Fruit fly (Drosophila melanogaster) whole organism, embryonic: ENCODE data around the gene CG6602.

Experiments used
- CG1024 ChIP-seq: fragments of 200-800 bp; sonication (Bioruptor generic); IDR thresholded peaks from 2 replicates; pipeline ENCODE4 v1.3.6; 2022; ENCODE audit warnings: missing biosample characterization, missing genetic modification characterization
- CG10431 ChIP-seq: fragments of 200-800 bp; sonication (Bioruptor generic); optimal IDR thresholded peaks from 3 replicates; lab custom pipeline; 2018; ENCODE audit warnings: missing biosample characterization, mild to moderate bottlenecking, missing genetic modification characterization
- CG11093 ChIP-seq: fragments of 200-800 bp; sonication (Bioruptor generic); IDR thresholded peaks from 3 replicates; pipeline ENCODE4 v1.3.6; 2022; ENCODE audit warnings: missing biosample characterization, missing genetic modification characterization
- CG11504 ChIP-seq: fragments of 200-800 bp; sonication (Bioruptor generic); optimal IDR thresholded peaks from 3 replicates; lab custom pipeline; 2019; ENCODE audit warnings: missing biosample characterization, mild to moderate bottlenecking, missing genetic modification characterization, moderate library complexity
- CG11696 ChIP-seq: fragments of 200-800 bp; sonication (Bioruptor generic); IDR thresholded peaks from 2 replicates; pipeline ENCODE4 v1.3.6; 2022; ENCODE audit warnings: missing biosample characterization, missing genetic modification characterization
- CG13775 ChIP-seq: fragments of 200-800 bp; sonication (Bioruptor generic); optimal IDR thresholded peaks from 3 replicates; lab custom pipeline; 2017; ENCODE audit warnings: missing biosample characterization, mild to moderate bottlenecking, missing genetic modification characterization
- CG14710 ChIP-seq: fragments of 200-800 bp; sonication (Bioruptor generic); optimal IDR thresholded peaks from 3 replicates; lab custom pipeline; 2019; ENCODE audit warnings: missing biosample characterization, mild to moderate bottlenecking, missing genetic modification characterization, moderate library complexity
- CG1529 ChIP-seq: fragments of 200-800 bp; sonication (Bioruptor generic); optimal IDR thresholded peaks from 3 replicates; lab custom pipeline; 2018; ENCODE audit warnings: missing biosample characterization, missing genetic modification characterization
- CG1603 ChIP-seq: fragments of 200-800 bp; sonication (Bioruptor generic); optimal IDR thresholded peaks from 2 replicates; lab custom pipeline; 2019; ENCODE audit warnings: missing biosample characterization, mild to moderate bottlenecking, missing genetic modification characterization, moderate library complexity
- CG17829 ChIP-seq: fragments of 200-800 bp; optimal IDR thresholded peaks from 2 replicates; lab custom pipeline; 2019; ENCODE audit warnings: missing biosample characterization, mild to moderate bottlenecking, missing genetic modification characterization, moderate library complexity
- CG17912 ChIP-seq: fragments of 200-800 bp; sonication (Bioruptor generic); optimal IDR thresholded peaks from 2 replicates; lab custom pipeline; 2018; ENCODE audit warnings: missing biosample characterization, mild to moderate bottlenecking, missing genetic modification characterization
- CG18476 ChIP-seq: fragments of 200-800 bp; sonication (Bioruptor generic); optimal IDR thresholded peaks from 2 replicates; lab custom pipeline; 2016; ENCODE audit warnings: missing biosample characterization, mild to moderate bottlenecking, missing genetic modification characterization
- CG31388 ChIP-seq: fragments of 200-800 bp; sonication (Bioruptor generic); optimal IDR thresholded peaks from 2 replicates; lab custom pipeline; 2016; ENCODE audit warnings: missing biosample characterization, missing genetic modification characterization
- CG3847 ChIP-seq: fragments of 200-800 bp; sonication (Bioruptor generic); IDR thresholded peaks from 2 replicates; pipeline ENCODE4 v1.3.6; 2022; ENCODE audit warnings: missing biosample characterization, missing genetic modification characterization
- CG4360 ChIP-seq: fragments of 200-800 bp; sonication (Bioruptor generic); IDR thresholded peaks from 2 replicates; pipeline ENCODE4 v1.3.6; 2022; ENCODE audit warnings: missing biosample characterization, missing genetic modification characterization
- CG7357 ChIP-seq: fragments of 200-800 bp; sonication (Bioruptor generic); IDR thresholded peaks from 3 replicates; pipeline ENCODE4 v1.3.6; 2022; ENCODE audit warnings: missing biosample characterization, missing genetic modification characterization
- CG9797 ChIP-seq: fragments of 200-800 bp; sonication (Bioruptor generic); optimal IDR thresholded peaks from 3 replicates; lab custom pipeline; 2018; ENCODE audit warnings: missing biosample characterization, mild to moderate bottlenecking, missing genetic modification characterization
- CTCF ChIP-seq: fragments of 200-800 bp; sonication (Bioruptor generic); optimal IDR thresholded peaks from 2 replicates; lab custom pipeline; 2017; ENCODE audit warnings: missing biosample characterization, mild to moderate bottlenecking, missing genetic modification characterization, moderate library complexity
- Dref ChIP-seq: fragments of 200-800 bp; sonication (Bioruptor generic); IDR thresholded peaks from 2 replicates; pipeline ENCODE4 v1.3.6; 2022; ENCODE audit warnings: missing biosample characterization, missing genetic modification characterization
- Ets97D ChIP-seq: fragments of 200-800 bp; sonication (Bioruptor generic); optimal IDR thresholded peaks from 3 replicates; lab custom pipeline; 2016; ENCODE audit warnings: missing biosample characterization, missing genetic modification characterization
- Fer1 ChIP-seq: fragments of 200-800 bp; sonication (Bioruptor generic); optimal IDR thresholded peaks from 2 replicates; lab custom pipeline; 2017; ENCODE audit warnings: missing biosample characterization, mild to moderate bottlenecking, missing genetic modification characterization
- H15 ChIP-seq: fragments of 200-800 bp; sonication (Bioruptor generic); IDR thresholded peaks from 3 replicates; pipeline ENCODE4 v1.3.6; 2022; ENCODE audit warnings: missing biosample characterization, missing genetic modification characterization
- Hmr ChIP-seq: fragments of 200-800 bp; sonication (Bioruptor generic); optimal IDR thresholded peaks from 3 replicates; lab custom pipeline; 2017; ENCODE audit warnings: mild to moderate bottlenecking, missing biosample characterization, missing genetic modification reagents, missing genetic modification characterization
- MBD-R2 ChIP-seq: fragments of 200-800 bp; sonication (Bioruptor generic); IDR thresholded peaks from 2 replicates; pipeline ENCODE4 v1.3.6; 2022; ENCODE audit warnings: missing biosample characterization, missing genetic modification characterization
- MESR4 ChIP-seq: fragments of 200-800 bp; sonication (Bioruptor generic); optimal IDR thresholded peaks from 2 replicates; lab custom pipeline; 2018; ENCODE audit warnings: missing biosample characterization, mild to moderate bottlenecking, missing genetic modification characterization, moderate library complexity
- Myb ChIP-seq: fragments of 200-800 bp; sonication (Bioruptor generic); optimal IDR thresholded peaks from 2 replicates; lab custom pipeline; 2016; ENCODE audit warnings: missing biosample characterization, missing genetic modification characterization
- NFAT ChIP-seq: fragments of 200-800 bp; sonication (Bioruptor generic); IDR thresholded peaks from 2 replicates; pipeline ENCODE4 v1.3.6; 2022; ENCODE audit warnings: missing biosample characterization, missing genetic modification characterization
- Rfx ChIP-seq: fragments of 200-800 bp; sonication (Bioruptor generic); IDR thresholded peaks from 2 replicates; pipeline ENCODE4 v1.3.6; 2022; ENCODE audit warnings: missing biosample characterization, missing genetic modification characterization
- Rx ChIP-seq: fragments of 200-800 bp; sonication (Bioruptor generic); IDR thresholded peaks from 2 replicates; pipeline ENCODE4 v1.3.6; 2022; ENCODE audit warnings: missing biosample characterization, missing genetic modification characterization
- YL-1 ChIP-seq: fragments of 200-800 bp; sonication (Bioruptor generic); optimal IDR thresholded peaks from 3 replicates; lab custom pipeline; 2017; ENCODE audit warnings: missing biosample characterization, mild to moderate bottlenecking, missing genetic modification characterization
- abd-A ChIP-seq: fragments of 200-800 bp; sonication (Bioruptor generic); optimal IDR thresholded peaks from 3 replicates; lab custom pipeline; 2019; ENCODE audit warnings: missing biosample characterization, mild to moderate bottlenecking, missing genetic modification characterization, moderate library complexity
- amos ChIP-seq: fragments of 200-800 bp; sonication (Bioruptor generic); IDR thresholded peaks from 2 replicates; pipeline ENCODE4 v1.3.6; 2022; ENCODE audit warnings: missing biosample characterization, missing genetic modification characterization; ENCODE audit not compliant: partially characterized antibody
- bbx ChIP-seq: fragments of 200-800 bp; sonication (Bioruptor generic); IDR thresholded peaks from 2 replicates; pipeline ENCODE4 v1.3.6; 2022; ENCODE audit warnings: missing biosample characterization, missing genetic modification characterization; ENCODE audit not compliant: partially characterized antibody
- cad ChIP-seq: fragments of >200 bp; optimal IDR thresholded peaks from 2 replicates; lab custom pipeline; 2017; ENCODE audit warnings: missing biosample characterization, missing genetic modification characterization
- crp ChIP-seq, 2 experiments: fragments of 200-800 bp; sonication (Bioruptor generic); optimal IDR thresholded peaks; 2 replicates in 1 of 2; 3 replicates in 1 of 2; lab custom pipeline; 2017; ENCODE audit warnings: missing biosample characterization in 2 of 2, missing genetic modification characterization in 2 of 2, mild to moderate bottlenecking in 1 of 2, moderate library complexity in 1 of 2
- dysf ChIP-seq: fragments of 200-800 bp; sonication (Bioruptor generic); IDR thresholded peaks from 3 replicates; pipeline ENCODE4 v1.3.6; 2022; ENCODE audit warnings: missing biosample characterization, missing genetic modification characterization
- insv ChIP-seq, 2 experiments: fragments of 200-800 bp; sonication (Bioruptor generic); optimal IDR thresholded peaks; 3 replicates each; lab custom pipeline; 2016 to 2018; ENCODE audit warnings: missing biosample characterization in 2 of 2, missing genetic modification characterization in 2 of 2
- lab ChIP-seq: fragments of 200-800 bp; sonication (Bioruptor generic); optimal IDR thresholded peaks from 3 replicates; lab custom pipeline; 2017; ENCODE audit warnings: missing biosample characterization, missing genetic modification characterization, mild to moderate bottlenecking, moderate library complexity, missing genetic modification reagents
- nerfin-1 ChIP-seq: fragments of 200-800 bp; sonication (Bioruptor generic); optimal IDR thresholded peaks from 3 replicates; lab custom pipeline; 2019; ENCODE audit warnings: missing biosample characterization, mild to moderate bottlenecking, missing genetic modification characterization, moderate library complexity
- onecut ChIP-seq: fragments of 200-800 bp; sonication (Bioruptor generic); IDR thresholded peaks from 2 replicates; pipeline ENCODE4 v1.3.6; 2022; ENCODE audit warnings: missing biosample characterization, missing genetic modification characterization
- pan ChIP-seq, 4 experiments: fragments of >200 bp in 3 of 4; fragments of 200-800 bp in 1 of 4; sonication (Bioruptor generic) in 1 of 4; optimal IDR thresholded peaks in 3 of 4; IDR thresholded peaks in 1 of 4; 2 replicates each; pipeline versions ENCODE4 v1.3.6 to Lab custom; 2017 to 2022; ENCODE audit warnings: missing biosample characterization in 2 of 4, missing genetic modification characterization in 2 of 4, mixed read lengths in 1 of 4
- pzg ChIP-seq: fragments of 200-800 bp; sonication (Bioruptor generic); optimal IDR thresholded peaks from 3 replicates; lab custom pipeline; 2018; ENCODE audit warnings: missing biosample characterization, mild to moderate bottlenecking, missing genetic modification characterization, moderate library complexity
- scrt ChIP-seq: fragments of 200-800 bp; sonication (Bioruptor generic); optimal IDR thresholded peaks from 2 replicates; lab custom pipeline; 2018; ENCODE audit warnings: missing biosample characterization, mild to moderate bottlenecking, missing genetic modification characterization, moderate library complexity
- seq ChIP-seq: fragments of 200-800 bp; sonication (Bioruptor generic); IDR thresholded peaks from 2 replicates; pipeline ENCODE4 v1.3.6; 2022; ENCODE audit warnings: missing biosample characterization, missing genetic modification characterization
- sqz ChIP-seq: fragments of 200-800 bp; sonication (Bioruptor generic); optimal IDR thresholded peaks from 3 replicates; lab custom pipeline; 2018; ENCODE audit warnings: missing biosample characterization, mild to moderate bottlenecking, missing genetic modification characterization
- ssp ChIP-seq: fragments of 200-800 bp; sonication (Bioruptor generic); IDR thresholded peaks from 2 replicates; pipeline ENCODE4 v1.3.6; 2022; ENCODE audit warnings: missing biosample characterization, missing genetic modification characterization
- trem ChIP-seq: fragments of 200-800 bp; optimal IDR thresholded peaks from 3 replicates; lab custom pipeline; 2019; ENCODE audit warnings: missing biosample characterization, mild to moderate bottlenecking, missing genetic modification characterization, moderate library complexity
- unpg ChIP-seq: fragments of 200-800 bp; sonication (Bioruptor generic); optimal IDR thresholded peaks from 3 replicates; lab custom pipeline; 2018; ENCODE audit warnings: missing biosample characterization, mild to moderate bottlenecking, missing genetic modification characterization, moderate library complexity
- vvl ChIP-seq: fragments of 200-800 bp; sonication (Bioruptor generic); IDR thresholded peaks from 2 replicates; pipeline ENCODE4 v1.3.6; 2022; ENCODE audit warnings: missing biosample characterization, missing genetic modification characterization

CG6602 gene

DNA sequence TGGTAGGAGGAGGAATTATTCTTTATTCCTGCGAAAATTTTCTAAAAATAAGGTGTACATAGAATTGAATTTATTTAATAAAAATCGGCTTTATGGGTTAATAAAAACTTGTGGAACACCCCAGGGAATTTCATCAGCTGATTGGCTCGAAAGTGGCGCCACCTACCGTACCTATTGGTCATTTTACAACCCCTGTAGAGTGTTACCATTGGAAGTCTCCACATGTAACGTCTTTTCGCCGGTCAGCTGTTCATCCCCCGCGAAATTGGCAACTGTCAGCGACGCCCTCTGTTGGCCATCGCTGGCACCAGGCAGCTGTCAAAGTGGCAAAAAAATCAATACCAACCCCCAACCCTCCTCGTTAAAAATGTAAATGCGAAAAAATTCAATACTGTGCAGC is 10.6 kb downstream of the CG6602 start, which contains the start of gene CG13293:
TSS of gene CG13293 (plus strand) at position 323 of the 400 bp plus-strand sequence.
- TF ChIP-seq pan (optimal IDR thresholded peaks at IDR 0.05; lab: Kevin White, UChicago) (no peak), pan (GFP tag; optimal IDR thresholded peaks at IDR 0.05 in 1 of 2, IDR thresholded peaks at IDR 0.05 in 1 of 2) (peak in 1 of 2 experiments; percentile 38), seq (GFP tag; lab: Robert Waterston, UW) (peak; percentile 97), CG11093 (GFP tag; lab: Robert Waterston, UW) (0 out of 3 replicates have a peak, but pooled peaks have one; percentile 8), H15 (0 out of 3 replicates have a peak, but pooled peaks have one; percentile 21), ssp (GFP tag; lab: Robert Waterston, UW) (0 out of 2 replicates have a peak, but pooled peaks have one; percentile 9), MESR4 (GFP tag; lab: Kevin White, UChicago) (peak; percentile 30), CG17912 (GFP tag; lab: Kevin White, UChicago) (no peak), amos (0 out of 2 replicates have a peak, but pooled peaks have one; percentile 11), CG11696 (GFP tag; lab: Robert Waterston, UW) (0 out of 2 replicates have a peak, but pooled peaks have one; percentile 38), NFAT (GFP tag; lab: Robert Waterston, UW) (0 out of 2 replicates have a peak, but pooled peaks have one; percentile 21), Hmr (GFP tag; lab: Kevin White, UChicago) (peak; percentile 15), sqz (peak; percentile 69), CG31388 (GFP tag; lab: Kevin White, UChicago) (no peak), CG10431 (GFP tag; lab: Kevin White, UChicago) (peak; percentile 29), CG9797 (peak; percentile 2), CG18476 (GFP tag; lab: Kevin White, UChicago) (peak; percentile 90), vvl (GFP tag; lab: Robert Waterston, UW) (peak; percentile 32; the same call in 1 of the 2 replicates), abd-A (tag; lab: Kevin White, UChicago) (peak; percentile 61), Dref (GFP tag; lab: Robert Waterston, UW) (0 out of 2 replicates have a peak, but pooled peaks have one; percentile 14), CG13775 (GFP tag; lab: Kevin White, UChicago) (peak; percentile 18), cad (GFP tag; lab: Kevin White, UChicago) (peak; percentile 28), CG14710 (tag; lab: Kevin White, UChicago) (peak; percentile 17), pzg (GFP tag; lab: Kevin White, UChicago) (peak; percentile 63), CG7357 (0 out of 3 replicates have a peak, but pooled peaks have one; percentile 16), CG17829 (peak; percentile 5), Rx (GFP tag; lab: Robert Waterston, UW) (peak; percentile 24; the same call in 1 of the 2 replicates), CG3847 (no peak), Rfx (GFP tag; lab: Robert Waterston, UW) (0 out of 2 replicates have a peak, but pooled peaks have one; percentile 11), trem (tag; lab: Kevin White, UChicago) (peak; percentile 1), scrt (GFP tag; lab: Kevin White, UChicago) (peak; percentile 53), lab (GFP tag; lab: Kevin White, UChicago) (peak; percentile 2), unpg (no peak), nerfin-1 (tag; lab: Kevin White, UChicago) (peak; percentile 15), CTCF (GFP tag; lab: Kevin White, UChicago) (peak; percentile 93), CG4360 (GFP tag; lab: Robert Waterston, UW) (no peak), dysf (no peak), YL-1 (GFP tag; lab: Kevin White, UChicago) (peak; percentile 50), Myb (GFP tag; lab: Kevin White, UChicago) (peak; percentile 61), CG1603 (peak; percentile 27), CG1529 (GFP tag; lab: Kevin White, UChicago) (no peak), Fer1 (peak; percentile 17), crp (GFP tag; optimal IDR thresholded peaks at IDR 0.05; lab: Kevin White, UChicago) (peak; percentile 39 to 87), Ets97D (peak; percentile 2), CG11504 (peak; percentile 12), onecut (peak; percentile 100), MBD-R2 (GFP tag; lab: Robert Waterston, UW) (peak; percentile 22; the same call in 1 of the 2 replicates), bbx (GFP tag; lab: Robert Waterston, UW) (no peak), insv (GFP tag; optimal IDR thresholded peaks at IDR 0.05; lab: Kevin White, UChicago) (peak in 1 of 2 experiments; percentile 20), CG1024 (GFP tag; lab: Robert Waterston, UW) (no peak)
